Worm (Caenorhabditis elegans): ENCODE results near the gene pqn-31.

DNA sequence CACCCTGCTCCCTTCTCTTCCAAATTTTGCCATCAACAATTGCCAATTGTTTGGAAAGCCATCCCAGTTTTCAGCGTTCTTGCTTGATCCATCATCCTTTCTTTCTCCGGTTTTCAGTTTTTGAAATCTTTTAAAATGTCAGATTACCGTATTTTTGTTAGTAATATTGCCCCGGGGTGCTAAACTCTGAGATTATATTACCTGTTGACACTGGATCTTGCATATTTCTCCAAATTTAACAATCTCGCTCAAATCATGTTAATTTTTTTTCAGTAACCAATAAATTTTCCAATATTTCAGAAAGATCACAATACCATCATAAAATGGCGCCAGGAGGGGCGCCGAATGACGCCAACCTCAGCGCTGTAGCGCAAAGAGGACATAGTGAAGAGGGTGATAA lies 3.1 kb downstream of the pqn-31 start, which contains the start of gene F21C10.7:
- no peak for TF ChIP-seq egl-27 (tag; optimal IDR thresholded peaks at IDR 0.05)
- no peak for TF ChIP-seq fos-1 (tag; optimal IDR thresholded peaks at IDR 0.05)

All from whole organism, L4 larva.